Fruit fly (Drosophila melanogaster): Measurements from ENCODE around the gene CG9389.

dm6 chr3L:21276296-21277257, 6.2 kb upstream of the CG9389 start:
- TF ChIP-seq pan (optimal IDR thresholded peaks at IDR 0.05) (no peak), usp (GFP tag; optimal IDR thresholded peaks at IDR 0.05) (no peak), CG8478 (optimal IDR thresholded peaks at IDR 0.05) (no peak), psq (optimal IDR thresholded peaks at IDR 0.05) (no peak)
